Worm (Caenorhabditis elegans) whole organism, L1 larva: ENCODE results near the gene dyla-1.
"Not testable (repeated sequence)": the region's sequence is repeated elsewhere in the genome, so short reads cannot be mapped to it uniquely, and the experiment has no call there.

Source experiments
- F16B12.6 ChIP-seq: fragments of 150-350 bp; optimal IDR thresholded peaks from 2 replicates; lab custom pipeline; 2014; ENCODE audit warnings: missing biosample characterization, missing genetic modification characterization
- Y116A8C.19 ChIP-seq: sonication (generic microtip); optimal IDR thresholded peaks from 2 replicates; lab custom pipeline; 2016; ENCODE audit warnings: missing compliant biosample characterization, missing genetic modification characterization, borderline replicate concordance
- aha-1 ChIP-seq: fragments of 150-350 bp; optimal IDR thresholded peaks from 2 replicates; lab custom pipeline; 2014; ENCODE audit warnings: missing biosample characterization, missing genetic modification characterization
- alr-1 ChIP-seq: fragments of 200-800 bp; sonication (Bioruptor generic); optimal IDR thresholded peaks from 2 replicates; lab custom pipeline; 2018; ENCODE audit warnings: borderline replicate concordance, mild to moderate bottlenecking, missing genetic modification characterization, missing compliant biosample characterization
- aly-2 ChIP-seq: fragments of 150-350 bp; optimal IDR thresholded peaks from 2 replicates; lab custom pipeline; 2014; ENCODE audit warnings: missing biosample characterization, missing genetic modification characterization
- blmp-1 ChIP-seq: fragments of 150-350 bp; optimal IDR thresholded peaks from 2 replicates; lab custom pipeline; 2014; ENCODE audit warnings: missing biosample characterization, missing genetic modification characterization
- ceh-63 ChIP-seq: fragments of 200-800 bp; sonication (Bioruptor generic); optimal IDR thresholded peaks from 2 replicates; lab custom pipeline; 2018; ENCODE audit warnings: mild to moderate bottlenecking, missing genetic modification characterization, missing compliant biosample characterization
- ceh-82 ChIP-seq, 3 experiments: fragments of 150-350 bp in 1 of 3; sonication (generic microtip) in 2 of 3; optimal IDR thresholded peaks; 2 replicates each; lab custom pipeline; 2014 to 2017; ENCODE audit warnings: missing biosample characterization in 3 of 3, missing genetic modification characterization in 3 of 3
- ceh-88 ChIP-seq: fragments of 200-800 bp; sonication (Bioruptor generic); IDR thresholded peaks from 2 replicates; pipeline ENCODE4 v1.3.6; 2022; ENCODE audit warnings: missing genetic modification characterization, missing compliant biosample characterization
- ces-1 ChIP-seq: fragments of 150-350 bp; optimal IDR thresholded peaks from 2 replicates; lab custom pipeline; 2014; ENCODE audit warnings: missing biosample characterization, missing genetic modification reagents, missing genetic modification characterization
- fkh-4 ChIP-seq: sonication (generic microtip); optimal IDR thresholded peaks from 2 replicates; lab custom pipeline; 2016; ENCODE audit warnings: missing compliant biosample characterization, missing genetic modification characterization, borderline replicate concordance
- fos-1 ChIP-seq: fragments of 150-350 bp; optimal IDR thresholded peaks from 2 replicates; lab custom pipeline; 2014; ENCODE audit warnings: missing biosample characterization, missing genetic modification characterization
- grh-1 ChIP-seq: fragments of 200-800 bp; sonication (Bioruptor generic); IDR thresholded peaks from 2 replicates; pipeline ENCODE4 v1.3.6; 2022; ENCODE audit warnings: missing genetic modification reagents, missing genetic modification characterization, missing compliant biosample characterization
- hlh-17 ChIP-seq: fragments of 200-800 bp; sonication (Bioruptor generic); optimal IDR thresholded peaks from 2 replicates; lab custom pipeline; 2018; ENCODE audit warnings: missing genetic modification characterization, mild to moderate bottlenecking, missing compliant biosample characterization, moderate library complexity, borderline replicate concordance
- irx-1 ChIP-seq: sonication (generic microtip); optimal IDR thresholded peaks from 2 replicates; lab custom pipeline; 2016; ENCODE audit warnings: missing genetic modification characterization, missing compliant biosample characterization
- jun-1 ChIP-seq: fragments of 150-350 bp; optimal IDR thresholded peaks from 2 replicates; lab custom pipeline; 2014; ENCODE audit warnings: missing biosample characterization, missing genetic modification reagents, missing genetic modification characterization
- lin-35 ChIP-seq, 2 experiments: fragments of 150-350 bp; optimal IDR thresholded peaks; 2 replicates each; lab custom pipeline; 2014; ENCODE audit warnings: missing biosample characterization in 2 of 2, missing genetic modification characterization in 2 of 2, missing genetic modification reagents in 2 of 2
- lsy-2 ChIP-seq, 2 experiments: fragments of 150-350 bp; optimal IDR thresholded peaks; 2 replicates each; lab custom pipeline; 2014; ENCODE audit warnings: missing biosample characterization in 2 of 2, missing genetic modification characterization in 2 of 2
- mdl-1 ChIP-seq, 2 experiments: fragments of 150-350 bp; optimal IDR thresholded peaks; 2 replicates each; lab custom pipeline; 2014 to 2017; ENCODE audit warnings: missing biosample characterization in 2 of 2, missing genetic modification characterization in 2 of 2, inconsistent platforms in 1 of 2
- nhr-11 ChIP-seq: fragments of 150-350 bp; optimal IDR thresholded peaks from 2 replicates; lab custom pipeline; 2014; ENCODE audit warnings: missing biosample characterization, missing genetic modification characterization
- nhr-19 ChIP-seq: fragments of 200-800 bp; sonication (Bioruptor generic); conservative IDR thresholded peaks from 2 replicates; pipeline ENCODE4 v1.3.6; 2022; ENCODE audit warnings: missing genetic modification characterization, missing compliant biosample characterization
- nhr-20 ChIP-seq: sonication (generic microtip); optimal IDR thresholded peaks from 2 replicates; lab custom pipeline; 2016; ENCODE audit warnings: mild to moderate bottlenecking, missing genetic modification characterization, missing compliant biosample characterization
- nhr-28 ChIP-seq: fragments of 150-350 bp; optimal IDR thresholded peaks from 2 replicates; lab custom pipeline; 2014; ENCODE audit warnings: missing biosample characterization, missing genetic modification characterization
- nhr-71 ChIP-seq: sonication (generic microtip); optimal IDR thresholded peaks from 2 replicates; lab custom pipeline; 2016; ENCODE audit warnings: mild to moderate bottlenecking, missing genetic modification characterization, moderate library complexity, missing compliant biosample characterization
- nhr-76 ChIP-seq: sonication (generic microtip); optimal IDR thresholded peaks from 2 replicates; lab custom pipeline; 2017; ENCODE audit warnings: missing biosample characterization, missing genetic modification characterization
- nhr-77 ChIP-seq: fragments of 150-350 bp; optimal IDR thresholded peaks from 2 replicates; lab custom pipeline; 2014; ENCODE audit warnings: missing biosample characterization, missing genetic modification characterization
- nhr-84 ChIP-seq: sonication (generic microtip); optimal IDR thresholded peaks from 2 replicates; lab custom pipeline; 2017; ENCODE audit warnings: missing biosample characterization, missing genetic modification characterization
- nhr-85 ChIP-seq: sonication (generic microtip); peaks from one replicate; lab custom pipeline; 2016; ENCODE audit warnings: missing genetic modification characterization, inconsistent platforms, missing compliant biosample characterization
- pag-3 ChIP-seq: sonication (generic microtip); optimal IDR thresholded peaks from 2 replicates; lab custom pipeline; 2017; ENCODE audit warnings: missing genetic modification characterization, mild to moderate bottlenecking, missing compliant biosample characterization, antibody characterized with exemption, borderline replicate concordance; ENCODE audit not compliant: insufficient read depth
- pax-3 ChIP-seq: fragments of 200-800 bp; sonication (Bioruptor generic); optimal IDR thresholded peaks from 2 replicates; lab custom pipeline; 2018; ENCODE audit warnings: mild to moderate bottlenecking, missing genetic modification characterization, moderate library complexity, missing compliant biosample characterization
- swsn-7 ChIP-seq: sonication (generic microtip); optimal IDR thresholded peaks from 2 replicates; lab custom pipeline; 2016; ENCODE audit warnings: missing genetic modification characterization, missing compliant biosample characterization
- tbx-2 ChIP-seq: sonication (generic microtip); optimal IDR thresholded peaks from 2 replicates; lab custom pipeline; 2016; ENCODE audit warnings: missing genetic modification characterization, missing compliant biosample characterization
- tlp-1 ChIP-seq: fragments of 150-350 bp; optimal IDR thresholded peaks from 2 replicates; lab custom pipeline; 2014; ENCODE audit warnings: missing biosample characterization, missing genetic modification characterization
- unc-62 ChIP-seq: fragments of 150-350 bp; optimal IDR thresholded peaks from 2 replicates; lab custom pipeline; 2014; ENCODE audit warnings: missing biosample characterization, missing genetic modification reagents, missing genetic modification characterization
- vab-15 ChIP-seq: sonication (generic microtip); optimal IDR thresholded peaks from 2 replicates; lab custom pipeline; 2017; ENCODE audit warnings: missing genotype, mild to moderate bottlenecking, missing genetic modification characterization, missing compliant biosample characterization
- zag-1 ChIP-seq: fragments of 150-350 bp; optimal IDR thresholded peaks from 2 replicates; lab custom pipeline; 2014; ENCODE audit warnings: missing biosample characterization, missing genetic modification characterization
- zip-4 ChIP-seq: fragments of 200-800 bp; sonication (Bioruptor generic); optimal IDR thresholded peaks from 2 replicates; lab custom pipeline; 2018; ENCODE audit warnings: mild to moderate bottlenecking, missing genetic modification characterization, moderate library complexity, missing compliant biosample characterization

The dyla-1 gene

ce11 chrX:16826500-16826899 lies 14.3 kb upstream of the dyla-1 start:
- TF ChIP-seq tlp-1 (tag; lab: Kevin White, UChicago) (no peak), zag-1 (no peak), swsn-7 (tag; lab: Kevin White, UChicago) (no peak), alr-1 (tag; lab: Kevin White, UChicago) (no peak), pag-3 (tag; lab: Kevin White, UChicago) (no peak), ceh-82 (tag; optimal IDR thresholded peaks at IDR 0.05; lab: Kevin White, UChicago) (no peak), blmp-1 (no peak), nhr-71 (tag; lab: Kevin White, UChicago) (no peak), hlh-17 (GFP tag; lab: Kevin White, UChicago) (no peak), grh-1 (GFP tag; lab: Robert Waterston, UW) (no peak), nhr-84 (no peak)

- TF ChIP-seq mdl-1 (tag; optimal IDR thresholded peaks at IDR 0.05; lab: Kevin White, UChicago); ces-1 (GFP tag; lab: Kevin White, UChicago); jun-1: not testable (repeated sequence)
Observed at ce11 chrX:16834691-16835090, 6.1 kb upstream of the dyla-1 start, which contains the start of gene F41G4.13. Gene F41G4.13, minus strand, starts transcription at chrX:16834791.

ce11 chrX:16836304-16836703 lies 4.5 kb upstream of the dyla-1 start, which contains the start of gene F41G4.7:
Gene F41G4.7, minus strand, starts transcription at chrX:16836404.
- TF ChIP-seq nhr-19: no peak
- no peak for TF ChIP-seq ceh-63
- TF ChIP-seq ces-1 (GFP tag; lab: Kevin White, UChicago): no peak
- no peak for TF ChIP-seq zag-1
- TF ChIP-seq nhr-84: no peak
- TF ChIP-seq jun-1: no peak
- no peak for TF ChIP-seq tbx-2
- no peak for TF ChIP-seq aha-1
- no peak for TF ChIP-seq pax-3 (tag; lab: Kevin White, UChicago)
- no peak for TF ChIP-seq nhr-76 (tag; lab: Kevin White, UChicago)
- no peak for TF ChIP-seq unc-62 (GFP tag; lab: Kevin White, UChicago)
- no peak for TF ChIP-seq lin-35 (GFP tag; optimal IDR thresholded peaks at IDR 0.05; lab: Kevin White, UChicago)
- no peak for TF ChIP-seq nhr-11

ce11 chrX:16842935-16843334 lies 2.1 kb downstream of the dyla-1 start:
- TF ChIP-seq aha-1: no peak
- no peak for TF ChIP-seq vab-15
- TF ChIP-seq zag-1: no peak
- TF ChIP-seq alr-1 (tag; lab: Kevin White, UChicago): no peak
- TF ChIP-seq pag-3 (tag; lab: Kevin White, UChicago): no peak
- TF ChIP-seq nhr-28 (tag; lab: Kevin White, UChicago): no peak
- TF ChIP-seq ceh-88 (GFP tag; lab: Robert Waterston, UW): no peak
- TF ChIP-seq Y116A8C.19 (tag; lab: Kevin White, UChicago): no peak
- no peak for TF ChIP-seq nhr-77 (tag; lab: Kevin White, UChicago)
- TF ChIP-seq nhr-85 (tag; lab: Kevin White, UChicago): no peak
- TF ChIP-seq nhr-20: no peak
- no peak for TF ChIP-seq tlp-1 (tag; lab: Kevin White, UChicago)
- TF ChIP-seq fkh-4: no peak
- TF ChIP-seq lsy-2 (tag; optimal IDR thresholded peaks at IDR 0.05; lab: Kevin White, UChicago): no peak
- no peak for TF ChIP-seq irx-1 (tag; lab: Kevin White, UChicago)
- no peak for TF ChIP-seq fos-1
- TF ChIP-seq F16B12.6: no peak
- TF ChIP-seq aly-2 (tag; lab: Kevin White, UChicago): no peak
- TF ChIP-seq, all 84 proteins: peak for 0

ce11 chrX:16844924-16845323 lies 4.1 kb downstream of the dyla-1 start, which contains the start of gene F41G4.8:
Gene F41G4.8, minus strand, starts transcription at chrX:16845024.
- no peak for TF ChIP-seq zip-4 (GFP tag; lab: Kevin White, UChicago)
